Worm (Caenorhabditis elegans): ENCODE results near the gene F20D6.2.

- TF ChIP-seq php-3 (GFP tag; IDR thresholded peaks at IDR 0.05) = 0 out of 2 replicates have a peak, but pooled peaks have one; percentile 8
- no peak for TF ChIP-seq ztf-11 (tag; optimal IDR thresholded peaks at IDR 0.05)
- no peak for TF ChIP-seq zip-2 (tag; optimal IDR thresholded peaks at IDR 0.05)
- TF ChIP-seq unc-130 (GFP tag; optimal IDR thresholded peaks at IDR 0.05) = no peak
- TF ChIP-seq mep-1 (tag; optimal IDR thresholded peaks at IDR 0.05) = no peak
- TF ChIP-seq attf-4 (tag; optimal IDR thresholded peaks at IDR 0.05) = no peak
- peak; percentile 12 for TF ChIP-seq nhr-28 (tag; optimal IDR thresholded peaks at IDR 0.05)
- no peak for TF ChIP-seq nhr-10 (tag; optimal IDR thresholded peaks at IDR 0.05)
- no peak for TF ChIP-seq dmd-8 (GFP tag; IDR thresholded peaks at IDR 0.05)
- peak in 1 of 2 experiments; percentile 36 for TF ChIP-seq lsy-2 (tag; optimal IDR thresholded peaks at IDR 0.05)
- TF ChIP-seq unc-62 (GFP tag; optimal IDR thresholded peaks at IDR 0.05 in 1 of 2) = no peak
- TF ChIP-seq unc-62 (tag; optimal IDR thresholded peaks at IDR 0.05) = no peak
- TF ChIP-seq pha-4 (GFP tag; IDR thresholded peaks at IDR 0.05) = no peak
- no peak for TF ChIP-seq pha-4 (tag; optimal IDR thresholded peaks at IDR 0.05)
- no peak for TF ChIP-seq mdl-1 (tag; optimal IDR thresholded peaks at IDR 0.05)
These were observed 6.8 kb upstream of the F20D6.2 start, which contains the start of gene srp-7 for ce11 chrV:8178914-8179542.
